Fruit fly (Drosophila melanogaster): ENCODE results near the gene bves.

The bves gene

dm6 chrX:21124176-21124575, 70.4 kb downstream of the bves start (continued):
- TF ChIP-seq gt (GFP tag; IDR thresholded peaks at IDR 0.05) = no peak
- TF ChIP-seq abd-A (tag; optimal IDR thresholded peaks at IDR 0.05) = no peak
- peak; percentile 62 for TF ChIP-seq CG10267 (tag; optimal IDR thresholded peaks at IDR 0.05)
- TF ChIP-seq gem (tag; optimal IDR thresholded peaks at IDR 0.05) = peak; percentile 89
- TF ChIP-seq mam (GFP tag; optimal IDR thresholded peaks at IDR 0.05) = peak; percentile 40
- peak; percentile 71 for TF ChIP-seq tin (GFP tag; optimal IDR thresholded peaks at IDR 0.05)
- TF ChIP-seq CG8290 (GFP tag; optimal IDR thresholded peaks at IDR 0.05) = peak; percentile 17
- TF ChIP-seq CG8290 (tag; optimal IDR thresholded peaks at IDR 0.05) = peak in 1 of 2 experiments; percentile 60
- peak; percentile 25 for TF ChIP-seq Dad (GFP tag; optimal IDR thresholded peaks at IDR 0.05)
- peak; percentile 44 for TF ChIP-seq caup (GFP tag; optimal IDR thresholded peaks at IDR 0.05; ENCODE audit: severe bottlenecking)
- TF ChIP-seq inv (GFP tag; IDR thresholded peaks at IDR 0.05; ENCODE audit: partially characterized antibody) = no peak
- peak; percentile 45 for TF ChIP-seq D19B (GFP tag; optimal IDR thresholded peaks at IDR 0.05)
- no peak for TF ChIP-seq MTF-1 (GFP tag; optimal IDR thresholded peaks at IDR 0.05; ENCODE audit: borderline replicate concordance)
- TF ChIP-seq CG17802 (tag; optimal IDR thresholded peaks at IDR 0.05) = no peak
- no peak for TF ChIP-seq CG10321 (GFP tag; IDR thresholded peaks at IDR 0.05)
- TF ChIP-seq sug (tag; optimal IDR thresholded peaks at IDR 0.05) = peak; percentile 12
- TF ChIP-seq tx (GFP tag; optimal IDR thresholded peaks at IDR 0.05) = no peak
- TF ChIP-seq CG15514 (GFP tag; optimal IDR thresholded peaks at IDR 0.05) = peak; percentile 35
- no peak for TF ChIP-seq emc (GFP tag; optimal IDR thresholded peaks at IDR 0.05)
- no peak for TF ChIP-seq CG10431 (GFP tag; optimal IDR thresholded peaks at IDR 0.05)
- peak; percentile 71 for TF ChIP-seq CG17328 (GFP tag; IDR thresholded peaks at IDR 0.05)
- peak; percentile 20 for TF ChIP-seq CG5245 (GFP tag; optimal IDR thresholded peaks at IDR 0.05)
- no peak for TF ChIP-seq Doc2 (GFP tag; IDR thresholded peaks at IDR 0.05)
- TF ChIP-seq ranshi (GFP tag; IDR thresholded peaks at IDR 0.05) = peak; percentile 65; the same call in 1 of the 2 replicates
- TF ChIP-seq Gsc (GFP tag; IDR thresholded peaks at IDR 0.05) = no peak
- peak; percentile 60 for TF ChIP-seq CG3847 (GFP tag; IDR thresholded peaks at IDR 0.05)
- no peak for TF ChIP-seq ab (GFP tag; optimal IDR thresholded peaks at IDR 0.05)
- no peak for TF ChIP-seq nom (GFP tag; optimal IDR thresholded peaks at IDR 0.05)
- no peak for TF ChIP-seq grn (GFP tag; optimal IDR thresholded peaks at IDR 0.05)
- no peak for TF ChIP-seq ac (GFP tag; optimal IDR thresholded peaks at IDR 0.05)
- TF ChIP-seq danr (GFP tag; IDR thresholded peaks at IDR 0.05) = no peak
- TF ChIP-seq onecut (GFP tag; IDR thresholded peaks at IDR 0.05) = 0 out of 2 replicates have a peak, but pooled peaks have one; percentile 34
- no peak for TF ChIP-seq CG6765 (GFP tag; optimal IDR thresholded peaks at IDR 0.05)
- TF ChIP-seq CG10565 (GFP tag; optimal IDR thresholded peaks at IDR 0.05) = no peak
- peak; percentile 60 for TF ChIP-seq cwo (GFP tag; optimal IDR thresholded peaks at IDR 0.05)
- TF ChIP-seq Poxn (GFP tag; IDR thresholded peaks at IDR 0.05) = no peak
- TF ChIP-seq BEAF-32 (GFP tag; optimal IDR thresholded peaks at IDR 0.05) = no peak
- no peak for TF ChIP-seq CG16779 (GFP tag; IDR thresholded peaks at IDR 0.05)
- no peak for TF ChIP-seq MESR4 (GFP tag; optimal IDR thresholded peaks at IDR 0.05)
- TF ChIP-seq CG3281 (GFP tag; optimal IDR thresholded peaks at IDR 0.05) = peak; percentile 66
- no peak for TF ChIP-seq CG11456 (GFP tag; IDR thresholded peaks at IDR 0.05)
- no peak for TF ChIP-seq CG11093 (GFP tag; IDR thresholded peaks at IDR 0.05)
- peak; percentile 86 for TF ChIP-seq Sox102F (GFP tag; optimal IDR thresholded peaks at IDR 0.05)
- TF ChIP-seq CG10462 (GFP tag; optimal IDR thresholded peaks at IDR 0.05) = peak; percentile 58
- TF ChIP-seq Fer2 (tag; optimal IDR thresholded peaks at IDR 0.05) = peak; percentile 7
- TF ChIP-seq Asciz (GFP tag; optimal IDR thresholded peaks at IDR 0.05) = peak; percentile 50
- no peak for TF ChIP-seq CG7963 (GFP tag; IDR thresholded peaks at IDR 0.05; ENCODE audit: partially characterized antibody)
- peak; percentile 66 for TF ChIP-seq CG32532 (GFP tag; IDR thresholded peaks at IDR 0.05)
- no peak; the same call in 1 of the 2 replicates for TF ChIP-seq CG11247 (GFP tag; IDR thresholded peaks at IDR 0.05)
- TF ChIP-seq Lhr (GFP tag; optimal IDR thresholded peaks at IDR 0.05) = peak; percentile 14
- peak; percentile 73 for TF ChIP-seq Xbp1 (GFP tag; optimal IDR thresholded peaks at IDR 0.05)

All from whole organism, embryonic.